Fruit fly (Drosophila melanogaster) whole organism, embryonic: ENCODE measurements around the gene cyr.
A peak's percentile ranks its signal among the peaks of the same experiment; 100 is the strongest.

Experiments used
- B-H1 ChIP-seq: fragments of 200-800 bp; sonication (Bioruptor generic); IDR thresholded peaks from 3 replicates; pipeline ENCODE4 v1.3.6; 2022; ENCODE audit warnings: missing biosample characterization, missing genetic modification characterization
- CG10267 ChIP-seq: fragments of 200-800 bp; sonication (Bioruptor generic); optimal IDR thresholded peaks from 2 replicates; lab custom pipeline; 2018; ENCODE audit warnings: missing biosample characterization, mild to moderate bottlenecking, missing genetic modification characterization, moderate library complexity
- CG10366 ChIP-seq: fragments of 200-800 bp; sonication (Bioruptor generic); IDR thresholded peaks from 2 replicates; pipeline ENCODE4 v1.3.6; 2022; ENCODE audit warnings: missing biosample characterization, missing genetic modification characterization
- CG10959 ChIP-seq: fragments of 200-800 bp; sonication (Bioruptor generic); IDR thresholded peaks from 2 replicates; pipeline ENCODE4 v1.3.6; 2022; ENCODE audit warnings: missing biosample characterization, missing genetic modification characterization
- CG11247 ChIP-seq: fragments of 200-800 bp; sonication (Bioruptor generic); IDR thresholded peaks from 2 replicates; pipeline ENCODE4 v1.3.6; 2022; ENCODE audit warnings: missing biosample characterization, missing genetic modification characterization
- CG12659 ChIP-seq: fragments of 200-800 bp; sonication (Bioruptor generic); optimal IDR thresholded peaks from 3 replicates; lab custom pipeline; 2017; ENCODE audit warnings: mild to moderate bottlenecking, missing biosample characterization, missing genetic modification reagents, missing genetic modification characterization
- CG12769 ChIP-seq: fragments of 200-800 bp; sonication (Bioruptor generic); optimal IDR thresholded peaks from 2 replicates; lab custom pipeline; 2019; ENCODE audit warnings: missing biosample characterization, mild to moderate bottlenecking, missing genetic modification characterization, moderate library complexity
- CG13296 ChIP-seq: fragments of 200-800 bp; sonication (Bioruptor generic); optimal IDR thresholded peaks from 3 replicates; lab custom pipeline; 2018; ENCODE audit warnings: missing biosample characterization, mild to moderate bottlenecking, missing genetic modification characterization
- CG14710 ChIP-seq: fragments of 200-800 bp; sonication (Bioruptor generic); optimal IDR thresholded peaks from 3 replicates; lab custom pipeline; 2019; ENCODE audit warnings: missing biosample characterization, mild to moderate bottlenecking, missing genetic modification characterization, moderate library complexity
- CG1529 ChIP-seq: fragments of 200-800 bp; sonication (Bioruptor generic); optimal IDR thresholded peaks from 3 replicates; lab custom pipeline; 2018; ENCODE audit warnings: missing biosample characterization, missing genetic modification characterization
- CG1647 ChIP-seq: fragments of 200-800 bp; sonication (Bioruptor generic); optimal IDR thresholded peaks from 3 replicates; lab custom pipeline; 2016; ENCODE audit warnings: missing biosample characterization, missing genetic modification characterization
- CG16813 ChIP-seq: fragments of 200-800 bp; sonication (Bioruptor generic); IDR thresholded peaks from 3 replicates; pipeline ENCODE4 v1.3.6; 2022; ENCODE audit warnings: missing biosample characterization, missing genetic modification characterization; ENCODE audit not compliant: partially characterized antibody
- CG17802 ChIP-seq: fragments of 200-800 bp; sonication (Bioruptor generic); optimal IDR thresholded peaks from 2 replicates; lab custom pipeline; 2018; ENCODE audit warnings: missing biosample characterization, mild to moderate bottlenecking, missing genetic modification characterization, moderate library complexity
- CG18011 ChIP-seq: fragments of 200-800 bp; sonication (Bioruptor generic); optimal IDR thresholded peaks from 2 replicates; lab custom pipeline; 2017; ENCODE audit warnings: missing biosample characterization, missing genetic modification characterization, mild to moderate bottlenecking, moderate library complexity, missing genotype
- CG2712 ChIP-seq: fragments of 200-800 bp; optimal IDR thresholded peaks from 3 replicates; lab custom pipeline; 2019; ENCODE audit warnings: missing biosample characterization, mild to moderate bottlenecking, missing genetic modification characterization, moderate library complexity
- CG31441 ChIP-seq: fragments of 200-800 bp; sonication (Bioruptor generic); IDR thresholded peaks from 2 replicates; pipeline ENCODE4 v1.3.6; 2022; ENCODE audit warnings: missing biosample characterization, missing genetic modification characterization
- CG4404 ChIP-seq: fragments of 200-800 bp; sonication (Bioruptor generic); IDR thresholded peaks from 2 replicates; pipeline ENCODE4 v1.3.6; 2022; ENCODE audit warnings: missing biosample characterization, missing genetic modification characterization
- CG6791 ChIP-seq: fragments of 200-800 bp; sonication (Bioruptor generic); IDR thresholded peaks from 3 replicates; pipeline ENCODE4 v1.3.6; 2022; ENCODE audit warnings: missing biosample characterization, missing genetic modification characterization; ENCODE audit not compliant: partially characterized antibody
- CG9215 ChIP-seq: fragments of 200-800 bp; sonication (Bioruptor generic); IDR thresholded peaks from 2 replicates; pipeline ENCODE4 v1.3.6; 2022; ENCODE audit warnings: missing biosample characterization, missing genetic modification characterization
- Chrac-16 ChIP-seq: fragments of 200-800 bp; sonication (Bioruptor generic); optimal IDR thresholded peaks from 3 replicates; lab custom pipeline; 2016; ENCODE audit warnings: missing biosample characterization, missing genetic modification characterization
- Dad ChIP-seq: fragments of 200-800 bp; sonication (Bioruptor generic); optimal IDR thresholded peaks from 3 replicates; lab custom pipeline; 2016; ENCODE audit warnings: missing biosample characterization, missing genetic modification characterization
- E2f2 ChIP-seq: fragments of 200-800 bp; sonication (Bioruptor generic); IDR thresholded peaks from 2 replicates; pipeline ENCODE4 v1.3.6; 2022; ENCODE audit warnings: missing biosample characterization, missing genetic modification characterization
- Hey ChIP-seq: fragments of 200-800 bp; sonication (Bioruptor generic); optimal IDR thresholded peaks from 3 replicates; lab custom pipeline; 2018; ENCODE audit warnings: missing biosample characterization, mild to moderate bottlenecking, missing genetic modification characterization
- Hmr ChIP-seq: fragments of 200-800 bp; sonication (Bioruptor generic); optimal IDR thresholded peaks from 3 replicates; lab custom pipeline; 2017; ENCODE audit warnings: mild to moderate bottlenecking, missing biosample characterization, missing genetic modification reagents, missing genetic modification characterization
- Hr39 ChIP-seq: fragments of >200 bp; optimal IDR thresholded peaks from 2 replicates; lab custom pipeline; 2017
- Hr78 ChIP-seq, 2 experiments: fragments of 200-800 bp in 1 of 2; fragments of >200 bp in 1 of 2; sonication (Bioruptor generic) in 1 of 2; optimal IDR thresholded peaks; 2 replicates each; lab custom pipeline; 2017 to 2019; ENCODE audit warnings: missing biosample characterization in 2 of 2, missing genetic modification characterization in 2 of 2, mild to moderate bottlenecking in 1 of 2, moderate library complexity in 1 of 2
- Med ChIP-seq: fragments of 200-800 bp; sonication (Bioruptor generic); peaks from one replicate; lab custom pipeline; 2016; ENCODE audit warnings: missing biosample characterization, missing genetic modification characterization, mild to moderate bottlenecking, inconsistent platforms, moderate library complexity
- NK7.1 ChIP-seq: fragments of 200-800 bp; sonication (Bioruptor generic); optimal IDR thresholded peaks from 3 replicates; lab custom pipeline; 2016; ENCODE audit warnings: missing biosample characterization, missing genetic modification characterization
- Nf-YA ChIP-seq: fragments of 200-800 bp; sonication (Bioruptor generic); IDR thresholded peaks from 2 replicates; pipeline ENCODE4 v1.3.6; 2022; ENCODE audit warnings: missing biosample characterization, missing genetic modification characterization
- Nf-YB ChIP-seq: fragments of 200-800 bp; sonication (Bioruptor generic); optimal IDR thresholded peaks from 3 replicates; lab custom pipeline; 2019; ENCODE audit warnings: missing biosample characterization, mild to moderate bottlenecking, missing genetic modification characterization, moderate library complexity
- Pdp1 ChIP-seq, 2 experiments: fragments of 200-800 bp; sonication (Bioruptor generic); optimal IDR thresholded peaks; 3 replicates each; lab custom pipeline; 2016; ENCODE audit warnings: missing biosample characterization in 2 of 2, missing genetic modification characterization in 2 of 2, mild to moderate bottlenecking in 1 of 2, moderate library complexity in 1 of 2
- Scr ChIP-seq: fragments of 200-800 bp; sonication (Bioruptor generic); IDR thresholded peaks from 2 replicates; pipeline ENCODE4 v1.3.6; 2022; ENCODE audit warnings: missing biosample characterization, missing genetic modification characterization; ENCODE audit not compliant: partially characterized antibody
- Sox102F ChIP-seq: fragments of 200-800 bp; sonication (Bioruptor generic); optimal IDR thresholded peaks from 2 replicates; lab custom pipeline; 2018; ENCODE audit warnings: missing biosample characterization, mild to moderate bottlenecking, missing genetic modification characterization, moderate library complexity
- Spps ChIP-seq: fragments of 200-800 bp; sonication (Bioruptor generic); optimal IDR thresholded peaks from 2 replicates; lab custom pipeline; 2018; ENCODE audit warnings: missing biosample characterization, mild to moderate bottlenecking, missing genetic modification characterization
- Tbp ChIP-seq: fragments of >200 bp; optimal IDR thresholded peaks from 2 replicates; lab custom pipeline; 2018; ENCODE audit warnings: missing biosample characterization, missing genetic modification characterization
- abd-A ChIP-seq: fragments of 200-800 bp; sonication (Bioruptor generic); optimal IDR thresholded peaks from 3 replicates; lab custom pipeline; 2019; ENCODE audit warnings: missing biosample characterization, mild to moderate bottlenecking, missing genetic modification characterization, moderate library complexity
- bab2 ChIP-seq: fragments of 200-800 bp; sonication (Bioruptor generic); optimal IDR thresholded peaks from 2 replicates; lab custom pipeline; 2016; ENCODE audit warnings: missing biosample characterization, missing genetic modification characterization
- ci ChIP-seq: fragments of 200-800 bp; sonication (Bioruptor generic); IDR thresholded peaks from 3 replicates; pipeline ENCODE4 v1.3.6; 2022; ENCODE audit warnings: missing biosample characterization, missing genetic modification characterization
- danr ChIP-seq: fragments of 200-800 bp; sonication (Bioruptor generic); IDR thresholded peaks from 2 replicates; pipeline ENCODE4 v1.3.6; 2022; ENCODE audit warnings: missing biosample characterization, missing genetic modification characterization
- dmrt99B ChIP-seq: fragments of 200-800 bp; sonication (Bioruptor generic); optimal IDR thresholded peaks from 2 replicates; lab custom pipeline; 2018; ENCODE audit warnings: missing biosample characterization, mild to moderate bottlenecking, missing genetic modification characterization, moderate library complexity
- gem ChIP-seq: fragments of 200-800 bp; sonication (Bioruptor generic); optimal IDR thresholded peaks from 2 replicates; lab custom pipeline; 2019; ENCODE audit warnings: missing biosample characterization, mild to moderate bottlenecking, missing genetic modification characterization, moderate library complexity
- hth ChIP-seq: fragments of >200 bp; optimal IDR thresholded peaks from 2 replicates; lab custom pipeline; 2017; ENCODE audit warnings: inconsistent platforms
- nmo ChIP-seq: fragments of 200-800 bp; sonication (Bioruptor generic); optimal IDR thresholded peaks from 2 replicates; lab custom pipeline; 2018; ENCODE audit warnings: missing biosample characterization, mild to moderate bottlenecking, missing genetic modification characterization, moderate library complexity
- nom ChIP-seq: fragments of 200-800 bp; sonication (Bioruptor generic); optimal IDR thresholded peaks from 2 replicates; lab custom pipeline; 2017; ENCODE audit warnings: missing biosample characterization, missing genetic modification characterization, mild to moderate bottlenecking, moderate library complexity, missing genetic modification reagents
- oc ChIP-seq: fragments of 200-800 bp; sonication (Bioruptor generic); optimal IDR thresholded peaks from 2 replicates; lab custom pipeline; 2018; ENCODE audit warnings: missing biosample characterization, mild to moderate bottlenecking, missing genetic modification characterization, moderate library complexity
- otp ChIP-seq: fragments of 200-800 bp; sonication (Bioruptor generic); IDR thresholded peaks from 3 replicates; pipeline ENCODE4, ENCODE4 v1.3.6; 2022; ENCODE audit warnings: missing biosample characterization, missing genetic modification characterization
- phol ChIP-seq: fragments of 200-800 bp; sonication (Bioruptor generic); optimal IDR thresholded peaks from 3 replicates; lab custom pipeline; 2018; ENCODE audit warnings: missing biosample characterization, mild to moderate bottlenecking, missing genetic modification characterization, moderate library complexity
- pita ChIP-seq: fragments of 200-800 bp; sonication (Bioruptor generic); optimal IDR thresholded peaks from 2 replicates; lab custom pipeline; 2017; ENCODE audit warnings: missing biosample characterization, mild to moderate bottlenecking, missing genetic modification characterization
- run ChIP-seq: fragments of 200-800 bp; sonication (Bioruptor generic); optimal IDR thresholded peaks from 3 replicates; lab custom pipeline; 2018; ENCODE audit warnings: missing biosample characterization, mild to moderate bottlenecking, missing genetic modification characterization
- tgo ChIP-seq: fragments of 200-800 bp; sonication (Bioruptor generic); IDR thresholded peaks from 3 replicates; pipeline ENCODE4 v1.3.6; 2022; ENCODE audit warnings: missing biosample characterization, missing genetic modification characterization
- trh ChIP-seq: fragments of 200-800 bp; sonication (Bioruptor generic); optimal IDR thresholded peaks from 2 replicates; lab custom pipeline; 2016; ENCODE audit warnings: missing biosample characterization, missing genetic modification characterization

The cyr gene

DNA sequence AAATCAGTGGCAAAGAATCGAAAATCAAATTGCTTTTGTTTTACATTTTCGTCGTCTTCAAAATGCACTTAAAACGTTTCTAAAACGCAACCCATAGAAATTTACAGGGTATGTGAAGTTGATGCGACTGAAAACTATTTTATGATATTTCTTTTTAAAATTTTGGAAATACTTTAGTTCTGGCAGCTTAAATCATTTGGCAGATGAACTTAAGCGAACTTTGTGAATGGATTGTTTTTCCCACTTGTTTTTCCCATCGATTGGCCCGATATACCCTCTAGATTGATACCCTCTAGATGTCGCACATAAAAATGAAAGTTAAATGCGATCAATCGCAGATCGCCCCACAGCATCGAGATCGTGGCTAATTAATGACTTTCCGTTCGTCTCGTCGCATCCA, 9.4 kb downstream of the cyr start (continued):
- TF ChIP-seq trh (no peak), danr (GFP tag; lab: Robert Waterston, UW) (no peak), abd-A (tag; lab: Kevin White, UChicago) (no peak), tgo (GFP tag; lab: Robert Waterston, UW) (peak; percentile 45; the same call in 1 of the 3 replicates), run (tag; lab: Kevin White, UChicago) (no peak), bab2 (peak; percentile 22), CG12769 (peak; percentile 32), Hr39 (lab: Kevin White, UChicago) (no peak), Hr78 (GFP tag; optimal IDR thresholded peaks at IDR 0.05; lab: Kevin White, UChicago) (no peak), CG1529 (GFP tag; lab: Kevin White, UChicago) (peak; percentile 56), CG13296 (GFP tag; lab: Kevin White, UChicago) (no peak), CG2712 (peak; percentile 80), CG12659 (GFP tag; lab: Kevin White, UChicago) (peak; percentile 11), CG11247 (GFP tag; lab: Robert Waterston, UW) (no peak), pita (no peak), nmo (peak; percentile 73), Hey (tag; lab: Kevin White, UChicago) (no peak), Dad (GFP tag; lab: Kevin White, UChicago) (no peak), Scr (GFP tag; lab: Robert Waterston, UW) (no peak), E2f2 (GFP tag; lab: Robert Waterston, UW) (peak; percentile 29; the same call in 1 of the 2 replicates), CG31441 (GFP tag; lab: Robert Waterston, UW) (peak; percentile 65), CG1647 (GFP tag; lab: Kevin White, UChicago) (no peak), Tbp (GFP tag; lab: Kevin White, UChicago) (no peak), otp (peak; percentile 41; the same call in 1 of the 3 replicates), Nf-YA (GFP tag; lab: Robert Waterston, UW) (no peak), CG17802 (peak; percentile 28), Pdp1 (GFP tag; optimal IDR thresholded peaks at IDR 0.05; lab: Kevin White, UChicago) (peak; percentile 31 to 43), CG18011 (no peak), CG6791 (GFP tag; lab: Robert Waterston, UW) (no peak), ci (GFP tag; lab: Robert Waterston, UW) (peak; percentile 89), hth (no peak), Hmr (GFP tag; lab: Kevin White, UChicago) (no peak), CG14710 (tag; lab: Kevin White, UChicago) (peak; percentile 65), CG16813 (GFP tag; lab: Robert Waterston, UW) (no peak), Nf-YB (GFP tag; lab: Kevin White, UChicago) (no peak), CG10959 (GFP tag; lab: Robert Waterston, UW) (peak; percentile 45; the same call in 1 of the 2 replicates), phol (tag; lab: Kevin White, UChicago) (peak; percentile 78), Med (peak; percentile 84), nom (GFP tag; lab: Kevin White, UChicago) (no peak), dmrt99B (tag; lab: Kevin White, UChicago) (peak; percentile 78), gem (tag; lab: Kevin White, UChicago) (peak; percentile 80), NK7.1 (GFP tag; lab: Kevin White, UChicago) (no peak), CG10267 (tag; lab: Kevin White, UChicago) (peak; percentile 57), Sox102F (peak; percentile 88), oc (peak; percentile 74), B-H1 (GFP tag; lab: Robert Waterston, UW) (0 out of 3 replicates have a peak, but pooled peaks have one; percentile 32), Spps (tag; lab: Kevin White, UChicago) (peak; percentile 32), CG10366 (GFP tag; lab: Robert Waterston, UW) (peak; percentile 54; the same call in 1 of the 2 replicates), CG9215 (GFP tag; lab: Robert Waterston, UW) (no peak), Chrac-16 (peak; percentile 45), CG4404 (GFP tag; lab: Robert Waterston, UW) (peak; percentile 35; the same call in 1 of the 2 replicates)
